Fruit fly (Drosophila melanogaster) whole organism: ENCODE data around the gene Inx6.

ENCODE experiments used
- EcR ChIP-seq, 2 experiments: fragments of >200 bp; optimal IDR thresholded peaks; 2 replicates each; lab custom pipeline; 2017; ENCODE audit warnings: missing biosample characterization in 2 of 2, missing genetic modification characterization in 2 of 2, missing genetic modification reagents in 2 of 2
- psq ChIP-seq: fragments of >200 bp; optimal IDR thresholded peaks from 2 replicates; lab custom pipeline; 2017

- TF ChIP-seq psq (lab: Kevin White, UChicago) (no peak), EcR (GFP tag; optimal IDR thresholded peaks at IDR 0.05; lab: Kevin White, UChicago) (no peak)
Observed at dm6 chrX:20269669-20270068, at the start of gene Inx6.
